Fruit fly (Drosophila melanogaster): ENCODE data around the gene santa-maria.

The santa-maria gene

dm6 chr2L:7420305-7421287, 30.4 kb downstream of the santa-maria start (continued):
- TF ChIP-seq fd96Cb (tag; optimal IDR thresholded peaks at IDR 0.05) (peak; percentile 38), nerfin-2 (GFP tag; IDR thresholded peaks at IDR 0.05; ENCODE audit: partially characterized antibody) (no peak), mirr (GFP tag; optimal IDR thresholded peaks at IDR 0.05) (no peak), shn (GFP tag; optimal IDR thresholded peaks at IDR 0.05) (peak; percentile 79), sug (tag; optimal IDR thresholded peaks at IDR 0.05) (no peak), Gsc (GFP tag; IDR thresholded peaks at IDR 0.05) (peak; percentile 33; the same call in 1 of the 2 replicates), Ptx1 (GFP tag; IDR thresholded peaks at IDR 0.05) (peak; percentile 69), CG12744 (GFP tag; optimal IDR thresholded peaks at IDR 0.05) (no peak), CG42726 (GFP tag; IDR thresholded peaks at IDR 0.05; ENCODE audit: partially characterized antibody) (no peak), tx (GFP tag; optimal IDR thresholded peaks at IDR 0.05) (peak; percentile 68), CG1024 (GFP tag; IDR thresholded peaks at IDR 0.05) (no peak), CG5180 (GFP tag; optimal IDR thresholded peaks at IDR 0.05) (no peak), Atf6 (GFP tag; IDR thresholded peaks at IDR 0.05) (peak; percentile 61), CG17802 (tag; optimal IDR thresholded peaks at IDR 0.05) (no peak), amos (GFP tag; IDR thresholded peaks at IDR 0.05; ENCODE audit: partially characterized antibody) (no peak), phol (tag; optimal IDR thresholded peaks at IDR 0.05) (no peak), CG7556 (GFP tag; optimal IDR thresholded peaks at IDR 0.05) (peak; percentile 78), unc-4 (GFP tag; IDR thresholded peaks at IDR 0.05; ENCODE audit: partially characterized antibody) (no peak), hkb (optimal IDR thresholded peaks at IDR 0.05) (no peak), hkb (GFP tag; IDR thresholded peaks at IDR 0.05) (peak; percentile 60), ken (GFP tag; IDR thresholded peaks at IDR 0.05) (peak; percentile 30; the same call in 1 of the 3 replicates), CG8478 (optimal IDR thresholded peaks at IDR 0.05) (no peak), CG34422 (GFP tag; IDR thresholded peaks at IDR 0.05) (peak; percentile 52; the same call in 2 of the 3 replicates), CG10565 (GFP tag; optimal IDR thresholded peaks at IDR 0.05) (no peak), CG4424 (GFP tag; optimal IDR thresholded peaks at IDR 0.05) (no peak), H2.0 (GFP tag; IDR thresholded peaks at IDR 0.05) (peak; percentile 61), CG7928 (GFP tag; optimal IDR thresholded peaks at IDR 0.05) (no peak), Doc2 (GFP tag; IDR thresholded peaks at IDR 0.05) (no peak), CG12299 (tag; optimal IDR thresholded peaks at IDR 0.05) (no peak), vvl (GFP tag; IDR thresholded peaks at IDR 0.05) (peak; percentile 69), CG7963 (GFP tag; IDR thresholded peaks at IDR 0.05; ENCODE audit: partially characterized antibody) (no peak), maf-S (GFP tag; optimal IDR thresholded peaks at IDR 0.05) (peak; percentile 51), lab (GFP tag; optimal IDR thresholded peaks at IDR 0.05) (peak; percentile 87), gfzf (GFP tag; optimal IDR thresholded peaks at IDR 0.05) (no peak), rib (GFP tag; IDR thresholded peaks at IDR 0.05) (peak; percentile 79), btn (GFP tag; optimal IDR thresholded peaks at IDR 0.05) (peak; percentile 7), CG9797 (GFP tag; optimal IDR thresholded peaks at IDR 0.05) (no peak), HHEX (GFP tag; optimal IDR thresholded peaks at IDR 0.05) (peak; percentile 49), fru (optimal IDR thresholded peaks at IDR 0.05) (no peak), CG17912 (GFP tag; optimal IDR thresholded peaks at IDR 0.05) (no peak), Hmx (GFP tag; optimal IDR thresholded peaks at IDR 0.05) (no peak), CG12391 (tag; optimal IDR thresholded peaks at IDR 0.05) (peak; percentile 65), onecut (GFP tag; IDR thresholded peaks at IDR 0.05) (peak; percentile 38), CG1233 (GFP tag; optimal IDR thresholded peaks at IDR 0.05) (no peak), CG2678 (tag; optimal IDR thresholded peaks at IDR 0.05) (peak; percentile 73), CG9215 (GFP tag; IDR thresholded peaks at IDR 0.05) (peak; percentile 71), CG6175 (GFP tag; IDR thresholded peaks at IDR 0.05) (no peak), trem (tag; optimal IDR thresholded peaks at IDR 0.05) (no peak), Gug (GFP tag; IDR thresholded peaks at IDR 0.05) (peak; percentile 70)
